Worm (Caenorhabditis elegans) whole organism, L1 larva: ENCODE data around the gene alh-2.

Experiments used
- C34B4.2 ChIP-seq: sonication (generic microtip); optimal IDR thresholded peaks from 2 replicates; lab custom pipeline; 2017; ENCODE audit warnings: mild to moderate bottlenecking, missing genetic modification characterization, missing compliant biosample characterization
- alr-1 ChIP-seq: fragments of 200-800 bp; sonication (Bioruptor generic); optimal IDR thresholded peaks from 2 replicates; lab custom pipeline; 2018; ENCODE audit warnings: borderline replicate concordance, mild to moderate bottlenecking, missing genetic modification characterization, missing compliant biosample characterization
- aly-2 ChIP-seq: fragments of 150-350 bp; optimal IDR thresholded peaks from 2 replicates; lab custom pipeline; 2014; ENCODE audit warnings: missing biosample characterization, missing genetic modification characterization
- ama-1 ChIP-seq: fragments of 150-350 bp; optimal IDR thresholded peaks from 2 replicates; lab custom pipeline; 2014
- blmp-1 ChIP-seq: fragments of 150-350 bp; optimal IDR thresholded peaks from 2 replicates; lab custom pipeline; 2014; ENCODE audit warnings: missing biosample characterization, missing genetic modification characterization
- ceh-63 ChIP-seq: fragments of 200-800 bp; sonication (Bioruptor generic); optimal IDR thresholded peaks from 2 replicates; lab custom pipeline; 2018; ENCODE audit warnings: mild to moderate bottlenecking, missing genetic modification characterization, missing compliant biosample characterization
- ceh-8 ChIP-seq: fragments of 200-800 bp; sonication (Bioruptor generic); optimal IDR thresholded peaks from 2 replicates; lab custom pipeline; 2018; ENCODE audit warnings: mild to moderate bottlenecking, missing genetic modification characterization, moderate library complexity, missing compliant biosample characterization
- ceh-88 ChIP-seq: fragments of 200-800 bp; sonication (Bioruptor generic); IDR thresholded peaks from 2 replicates; pipeline ENCODE4 v1.3.6; 2022; ENCODE audit warnings: missing genetic modification characterization, missing compliant biosample characterization
- ces-1 ChIP-seq: fragments of 150-350 bp; optimal IDR thresholded peaks from 2 replicates; lab custom pipeline; 2014; ENCODE audit warnings: missing biosample characterization, missing genetic modification reagents, missing genetic modification characterization
- dsc-1 ChIP-seq: sonication (generic microtip); optimal IDR thresholded peaks from 2 replicates; lab custom pipeline; 2016; ENCODE audit warnings: mild to moderate bottlenecking, missing genetic modification characterization, missing compliant biosample characterization
- efl-1 ChIP-seq, 4 experiments: fragments of 150-350 bp; optimal IDR thresholded peaks in 3 of 4; peaks in 1 of 4; 1 replicate in 1 of 4; 2 replicates in 3 of 4; lab custom pipeline; 2014; ENCODE audit warnings: missing biosample characterization in 2 of 4, missing genetic modification characterization in 2 of 4, missing genetic modification reagents in 2 of 4
- efl-3 ChIP-seq: fragments of 200-800 bp; sonication (Bioruptor generic); optimal IDR thresholded peaks from 2 replicates; lab custom pipeline; 2018; ENCODE audit warnings: mild to moderate bottlenecking, missing genetic modification characterization, missing compliant biosample characterization
- egl-13 ChIP-seq: sonication (generic microtip); optimal IDR thresholded peaks from 2 replicates; lab custom pipeline; 2016; ENCODE audit warnings: missing genotype, missing genetic modification reagents, missing genetic modification characterization, missing compliant biosample characterization
- egl-27 ChIP-seq, 2 experiments: fragments of 150-350 bp in 1 of 2; sonication (generic microtip); optimal IDR thresholded peaks; 3 replicates each; lab custom pipeline; 2017 to 2018; ENCODE audit warnings: missing biosample characterization in 2 of 2, missing genetic modification characterization in 2 of 2, missing genetic modification reagents in 2 of 2
- elt-2 ChIP-seq: sonication (generic microtip); optimal IDR thresholded peaks from 2 replicates; lab custom pipeline; 2016; ENCODE audit warnings: missing genetic modification characterization, mild to moderate bottlenecking, inconsistent platforms, missing compliant biosample characterization, missing genetic modification reagents
- elt-3 ChIP-seq, 6 experiments: fragments of 150-350 bp in 1 of 6; sonication (generic microtip); optimal IDR thresholded peaks; 2 replicates each; lab custom pipeline; 2017 to 2018; ENCODE audit warnings: missing biosample characterization in 6 of 6, missing genetic modification characterization in 6 of 6, inconsistent platforms in 1 of 6
- ets-5 ChIP-seq: fragments of 200-800 bp; sonication (Bioruptor generic); IDR thresholded peaks from 2 replicates; pipeline ENCODE4 v1.3.6; 2022; ENCODE audit warnings: missing genetic modification characterization, missing compliant biosample characterization
- fkh-10 ChIP-seq: sonication (generic microtip); optimal IDR thresholded peaks from 2 replicates; lab custom pipeline; 2017; ENCODE audit warnings: missing biosample characterization, missing genetic modification reagents, missing genetic modification characterization
- fkh-4 ChIP-seq: sonication (generic microtip); optimal IDR thresholded peaks from 2 replicates; lab custom pipeline; 2016; ENCODE audit warnings: missing compliant biosample characterization, missing genetic modification characterization, borderline replicate concordance
- fkh-8 ChIP-seq: sonication (generic microtip); optimal IDR thresholded peaks from 2 replicates; lab custom pipeline; 2016; ENCODE audit warnings: mild to moderate bottlenecking, missing genetic modification characterization, missing compliant biosample characterization
- grh-1 ChIP-seq: fragments of 200-800 bp; sonication (Bioruptor generic); IDR thresholded peaks from 2 replicates; pipeline ENCODE4 v1.3.6; 2022; ENCODE audit warnings: missing genetic modification reagents, missing genetic modification characterization, missing compliant biosample characterization
- hlh-4 ChIP-seq: sonication (generic microtip); optimal IDR thresholded peaks from 2 replicates; lab custom pipeline; 2016; ENCODE audit warnings: mild to moderate bottlenecking, missing genetic modification characterization, missing compliant biosample characterization
- jun-1 ChIP-seq: fragments of 150-350 bp; optimal IDR thresholded peaks from 2 replicates; lab custom pipeline; 2014; ENCODE audit warnings: missing biosample characterization, missing genetic modification reagents, missing genetic modification characterization
- lin-13 ChIP-seq: fragments of 150-350 bp; optimal IDR thresholded peaks from 2 replicates; lab custom pipeline; 2014; ENCODE audit warnings: missing biosample characterization, missing genetic modification reagents, missing genetic modification characterization
- lin-14 ChIP-seq: fragments of 200-800 bp; sonication (Bioruptor generic); optimal IDR thresholded peaks from 2 replicates; lab custom pipeline; 2018; ENCODE audit warnings: mild to moderate bottlenecking, missing genetic modification characterization, moderate library complexity, missing compliant biosample characterization
- lin-15B ChIP-seq: fragments of 150-350 bp; sonication (generic microtip); optimal IDR thresholded peaks from 3 replicates; lab custom pipeline; 2014; ENCODE audit warnings: missing biosample characterization, missing genetic modification characterization
- lin-35 ChIP-seq, 2 experiments: fragments of 150-350 bp; optimal IDR thresholded peaks; 2 replicates each; lab custom pipeline; 2014; ENCODE audit warnings: missing biosample characterization in 2 of 2, missing genetic modification characterization in 2 of 2, missing genetic modification reagents in 2 of 2
- lin-39 ChIP-seq: fragments of 150-350 bp; optimal IDR thresholded peaks from 2 replicates; lab custom pipeline; 2014; ENCODE audit warnings: missing biosample characterization, missing genetic modification reagents, missing genetic modification characterization
- lir-3 ChIP-seq: sonication (generic microtip); optimal IDR thresholded peaks from 2 replicates; lab custom pipeline; 2016; ENCODE audit warnings: mild to moderate bottlenecking, missing genetic modification characterization, moderate library complexity, missing compliant biosample characterization; ENCODE audit not compliant: poor library complexity
- mep-1 ChIP-seq: fragments of 150-350 bp; optimal IDR thresholded peaks from 2 replicates; lab custom pipeline; 2014; ENCODE audit warnings: missing biosample characterization, missing genetic modification characterization
- nhr-20 ChIP-seq: sonication (generic microtip); optimal IDR thresholded peaks from 2 replicates; lab custom pipeline; 2016; ENCODE audit warnings: mild to moderate bottlenecking, missing genetic modification characterization, missing compliant biosample characterization
- nhr-237 ChIP-seq: fragments of 150-350 bp; optimal IDR thresholded peaks from 2 replicates; lab custom pipeline; 2014; ENCODE audit warnings: missing biosample characterization, missing genetic modification characterization
- nhr-28 ChIP-seq: fragments of 150-350 bp; optimal IDR thresholded peaks from 2 replicates; lab custom pipeline; 2014; ENCODE audit warnings: missing biosample characterization, missing genetic modification characterization
- nhr-77 ChIP-seq: fragments of 150-350 bp; optimal IDR thresholded peaks from 2 replicates; lab custom pipeline; 2014; ENCODE audit warnings: missing biosample characterization, missing genetic modification characterization
- nhr-84 ChIP-seq: sonication (generic microtip); optimal IDR thresholded peaks from 2 replicates; lab custom pipeline; 2017; ENCODE audit warnings: missing biosample characterization, missing genetic modification characterization
- nhr-85 ChIP-seq: sonication (generic microtip); peaks from one replicate; lab custom pipeline; 2016; ENCODE audit warnings: missing genetic modification characterization, inconsistent platforms, missing compliant biosample characterization
- nhr-90 ChIP-seq: sonication (generic microtip); optimal IDR thresholded peaks from 2 replicates; lab custom pipeline; 2016; ENCODE audit warnings: mild to moderate bottlenecking, missing genetic modification characterization, missing compliant biosample characterization; ENCODE audit not compliant: poor library complexity
- rnt-1 ChIP-seq: sonication (generic microtip); optimal IDR thresholded peaks from 2 replicates; lab custom pipeline; 2016; ENCODE audit warnings: mild to moderate bottlenecking, missing genetic modification characterization, moderate library complexity, missing compliant biosample characterization
- skn-1 ChIP-seq: fragments of 150-350 bp; optimal IDR thresholded peaks from 2 replicates; lab custom pipeline; 2014; ENCODE audit warnings: missing biosample characterization, missing genetic modification characterization
- snpc-4 ChIP-seq: fragments of 150-350 bp; optimal IDR thresholded peaks from 2 replicates; lab custom pipeline; 2014; ENCODE audit warnings: missing biosample characterization, missing genetic modification characterization
- snu-23 ChIP-seq: sonication (generic microtip); optimal IDR thresholded peaks from 2 replicates; lab custom pipeline; 2016; ENCODE audit warnings: missing genetic modification characterization, missing compliant biosample characterization
- sox-4 ChIP-seq: sonication (generic microtip); optimal IDR thresholded peaks from 2 replicates; lab custom pipeline; 2016; ENCODE audit warnings: missing genetic modification characterization, missing compliant biosample characterization
- sptf-1 ChIP-seq: fragments of 150-350 bp; optimal IDR thresholded peaks from 2 replicates; lab custom pipeline; 2014; ENCODE audit warnings: missing biosample characterization, missing genetic modification characterization
- unc-30 ChIP-seq: sonication (generic microtip); optimal IDR thresholded peaks from 2 replicates; lab custom pipeline; 2017; ENCODE audit warnings: missing biosample characterization, missing genetic modification characterization
- unc-62 ChIP-seq: fragments of 150-350 bp; optimal IDR thresholded peaks from 2 replicates; lab custom pipeline; 2014; ENCODE audit warnings: missing biosample characterization, missing genetic modification reagents, missing genetic modification characterization
- unc-86 ChIP-seq: sonication (generic microtip); optimal IDR thresholded peaks from 2 replicates; lab custom pipeline; 2016; ENCODE audit warnings: missing genetic modification characterization, missing compliant biosample characterization
- unc-98 ChIP-seq: fragments of 200-800 bp; sonication (Bioruptor generic); IDR thresholded peaks from 2 replicates; pipeline ENCODE4 v1.3.6; 2022; ENCODE audit warnings: missing genetic modification characterization, missing compliant biosample characterization
- ztf-11 ChIP-seq, 2 experiments: sonication (generic microtip); optimal IDR thresholded peaks; 2 replicates each; lab custom pipeline; 2016 to 2017; ENCODE audit warnings: missing genetic modification characterization in 2 of 2, missing biosample characterization in 1 of 2, missing compliant biosample characterization in 1 of 2
- ztf-4 ChIP-seq: fragments of 150-350 bp; optimal IDR thresholded peaks from 2 replicates; lab custom pipeline; 2014; ENCODE audit warnings: missing biosample characterization, missing genetic modification characterization

alh-2 gene

DNA sequence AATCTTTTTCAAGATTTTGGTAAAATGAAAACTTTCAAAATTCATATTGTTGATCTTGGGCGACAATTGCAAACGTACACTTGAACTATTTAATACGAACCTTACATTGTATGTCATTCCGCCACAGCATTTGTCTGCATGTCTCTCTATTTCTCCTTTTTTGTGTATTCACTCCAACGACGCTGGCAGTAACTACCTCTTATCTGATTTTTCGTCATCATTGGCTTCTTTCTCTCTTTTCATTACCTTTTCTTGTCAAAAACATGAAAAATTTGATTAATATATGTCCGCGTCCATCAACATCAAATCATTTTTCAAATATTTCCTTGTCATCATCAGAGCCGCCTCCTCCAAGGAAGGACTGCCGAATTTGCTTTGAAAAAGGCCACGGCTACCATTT lies 33.9 kb upstream of the alh-2 start, which contains the start of gene nhr-177:
nhr-177 (plus strand) TSS at position 167 of the 400 bp plus-strand sequence.
- no peak for TF ChIP-seq C34B4.2
- TF ChIP-seq dsc-1 (tag; lab: Kevin White, UChicago), result no peak
- TF ChIP-seq ztf-4, result no peak
- no peak for TF ChIP-seq ceh-63
- TF ChIP-seq unc-62 (GFP tag; lab: Kevin White, UChicago), result no peak
- TF ChIP-seq nhr-90, result peak; percentile 10
- no peak for TF ChIP-seq lin-13 (GFP tag; lab: Kevin White, UChicago)
- no peak for TF ChIP-seq sox-4 (tag; lab: Kevin White, UChicago)
- no peak for TF ChIP-seq lir-3
- no peak for TF ChIP-seq unc-86 (tag; lab: Kevin White, UChicago)
- no peak for TF ChIP-seq unc-30
- no peak for TF ChIP-seq ces-1
- TF ChIP-seq nhr-77, result no peak
- TF ChIP-seq ama-1 (lab: Kevin White, UChicago), result no peak
- TF ChIP-seq unc-98 (GFP tag; lab: Robert Waterston, UW), result no peak
- TF ChIP-seq elt-3 (tag; optimal IDR thresholded peaks at IDR 0.05; lab: Kevin White, UChicago), result no peak
- no peak for TF ChIP-seq lin-39 (tag; lab: Kevin White, UChicago)
- TF ChIP-seq snu-23, result peak; percentile 19
- no peak for TF ChIP-seq nhr-237 (tag; lab: Kevin White, UChicago)
- TF ChIP-seq nhr-84 (tag; lab: Kevin White, UChicago), result no peak
- TF ChIP-seq lin-15B (tag; lab: Kevin White, UChicago), result no peak
- TF ChIP-seq efl-3 (GFP tag; lab: Kevin White, UChicago), result no peak
- no peak for TF ChIP-seq lin-14
- TF ChIP-seq ceh-8, result no peak
- peak in 1 of 2 experiments; percentile 1 for TF ChIP-seq lin-35 (GFP tag; optimal IDR thresholded peaks at IDR 0.05; lab: Kevin White, UChicago)
- TF ChIP-seq egl-13, result no peak
- no peak for TF ChIP-seq hlh-4 (tag; lab: Kevin White, UChicago)
- no peak for TF ChIP-seq snpc-4
- TF ChIP-seq nhr-85, result peak; percentile 66
- peak; percentile 45 for TF ChIP-seq elt-2 (tag; lab: Kevin White, UChicago)
- TF ChIP-seq nhr-28 (tag; lab: Kevin White, UChicago), result no peak
- TF ChIP-seq aly-2, result no peak
- TF ChIP-seq nhr-20 (tag; lab: Kevin White, UChicago), result no peak
- TF ChIP-seq fkh-10 (GFP tag; lab: Kevin White, UChicago), result no peak
- no peak for TF ChIP-seq ceh-88
- TF ChIP-seq fkh-4, result no peak
- TF ChIP-seq sptf-1, result no peak
- no peak for TF ChIP-seq skn-1 (tag; lab: Kevin White, UChicago)
- TF ChIP-seq mep-1, result no peak
- no peak for TF ChIP-seq ets-5
- no peak for TF ChIP-seq jun-1 (tag; lab: Kevin White, UChicago)
- TF ChIP-seq blmp-1 (tag; lab: Kevin White, UChicago), result peak; percentile 28

DNA sequence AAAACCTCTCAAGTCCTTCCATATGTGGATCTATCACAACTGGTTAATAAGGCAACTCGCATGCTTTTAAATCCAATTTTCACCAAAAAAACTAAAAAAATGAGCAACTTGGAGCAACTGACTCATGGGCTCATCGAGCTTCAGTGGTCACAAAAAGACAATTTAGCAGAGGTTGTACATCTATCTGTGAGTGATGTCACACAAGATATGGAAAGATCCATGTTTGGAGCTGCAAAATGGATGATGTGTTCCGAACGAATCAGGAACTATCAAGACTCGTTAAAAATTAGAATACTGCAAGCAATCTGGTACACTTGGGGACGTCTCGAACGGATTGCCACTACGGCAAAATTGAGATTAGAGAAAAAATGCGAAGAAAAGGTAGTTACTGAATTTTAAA lies 32.4 kb upstream of the alh-2 start:
- no peak for TF ChIP-seq egl-27 (tag; optimal IDR thresholded peaks at IDR 0.05; lab: Kevin White, UChicago)

DNA sequence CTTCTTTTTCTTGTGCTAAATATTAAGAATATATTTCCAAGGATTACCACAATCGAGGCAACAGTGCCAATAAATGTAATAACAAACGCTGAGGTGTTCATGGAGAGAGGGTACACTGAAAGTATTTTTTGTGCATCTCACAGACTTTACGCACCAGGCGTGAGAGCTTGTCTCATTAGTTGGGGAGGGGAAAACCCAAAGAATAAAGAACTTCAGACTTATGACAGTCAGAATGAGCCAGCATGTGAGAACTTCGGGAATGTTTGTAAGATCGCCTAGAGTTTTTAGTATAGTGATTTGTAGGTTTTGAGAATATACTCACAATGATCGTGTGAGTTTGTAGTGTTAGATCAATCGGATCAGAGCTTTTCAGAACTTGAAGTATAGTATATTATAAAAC lies 29.2 kb upstream of the alh-2 start, which contains the start of gene srbc-41:
srbc-41 (minus strand) TSS at position 101 of the 400 bp plus-strand sequence.
- TF ChIP-seq efl-1 (optimal IDR thresholded peaks at IDR 0.05; lab: Kevin White, UChicago) (no peak), efl-1 (GFP tag; optimal IDR thresholded peaks at IDR 0.05 in 1 of 2; lab: Kevin White, UChicago) (no peak), sptf-1 (no peak), egl-27 (tag; optimal IDR thresholded peaks at IDR 0.05; lab: Kevin White, UChicago) (no peak), nhr-90 (no peak), alr-1 (tag; lab: Kevin White, UChicago) (no peak), fkh-8 (tag; lab: Kevin White, UChicago) (no peak), ztf-11 (tag; optimal IDR thresholded peaks at IDR 0.05; lab: Kevin White, UChicago) (no peak), ceh-8 (no peak), unc-98 (GFP tag; lab: Robert Waterston, UW) (no peak), blmp-1 (tag; lab: Kevin White, UChicago) (no peak), nhr-77 (no peak), C34B4.2 (no peak), jun-1 (tag; lab: Kevin White, UChicago) (no peak), rnt-1 (tag; lab: Kevin White, UChicago) (no peak), grh-1 (GFP tag; lab: Robert Waterston, UW) (no peak), nhr-20 (tag; lab: Kevin White, UChicago) (no peak), sox-4 (tag; lab: Kevin White, UChicago) (no peak), ceh-88 (no peak)
- TF ChIP-seq, all 84 proteins: peak for 0
